Worm (Caenorhabditis elegans) whole organism, young adult: ENCODE measurements around the gene F49C12.5.

Source experiments
- B0035.1 ChIP-seq: sonication (generic microtip); optimal IDR thresholded peaks from 2 replicates; lab custom pipeline; 2016; ENCODE audit warnings: missing genetic modification characterization, mild to moderate bottlenecking, missing compliant biosample characterization, missing genotype, missing genetic modification reagents
- Y79H2A.3 ChIP-seq: fragments of 200-800 bp; sonication (Bioruptor generic); conservative IDR thresholded peaks from 2 replicates; pipeline ENCODE4 v1.3.6; 2022; ENCODE audit warnings: missing genetic modification reagents, missing genetic modification characterization, missing compliant biosample characterization
- lin-35 ChIP-seq, 3 experiments: fragments of 150-350 bp in 2 of 3; sonication (generic microtip) in 1 of 3; optimal IDR thresholded peaks; 2 replicates each; lab custom pipeline; 2014 to 2018; ENCODE audit warnings: missing biosample characterization in 3 of 3, missing genetic modification characterization in 3 of 3, missing genetic modification reagents in 3 of 3
- lsl-1 ChIP-seq: fragments of 200-800 bp; sonication (Bioruptor generic); optimal IDR thresholded peaks from 2 replicates; lab custom pipeline; 2018; ENCODE audit warnings: mild to moderate bottlenecking, missing genetic modification characterization, moderate library complexity, missing compliant biosample characterization

- TF ChIP-seq Y79H2A.3, result no peak
- no peak for TF ChIP-seq lin-35 (GFP tag; optimal IDR thresholded peaks at IDR 0.05; lab: Kevin White, UChicago)
- TF ChIP-seq lsl-1, result no peak
- TF ChIP-seq B0035.1 (tag; lab: Kevin White, UChicago), result no peak
Measured at ce11 chrIV:9256017-9256416, 48.7 kb upstream of the F49C12.5 start, which contains the start of gene Y11D7A.9.
